Worm (Caenorhabditis elegans): ENCODE results near the gene ZK105.11.
A peak's percentile ranks its signal among the peaks of the same experiment; 100 is the strongest.

DNA sequence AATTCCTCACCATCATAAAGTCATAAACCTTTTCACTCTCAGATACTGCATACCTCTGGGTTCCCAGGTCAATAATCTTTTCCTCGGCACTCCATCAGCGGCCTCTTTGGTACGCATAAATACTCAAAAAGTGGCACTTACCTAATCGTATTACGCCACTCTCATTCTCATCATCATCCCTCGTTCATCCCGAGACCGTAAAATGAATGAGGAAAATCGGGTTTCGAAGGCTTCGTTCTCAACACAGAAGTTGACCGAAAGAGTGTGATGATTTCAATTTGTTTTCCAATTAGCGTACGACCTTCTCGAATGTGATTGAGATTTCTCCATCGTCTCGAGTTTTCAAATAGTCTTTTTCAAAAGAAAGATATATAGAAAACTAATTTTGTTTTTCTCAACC, 31.5 kb upstream of the ZK105.11 start:
- TF ChIP-seq ceh-28 (tag; optimal IDR thresholded peaks at IDR 0.05) (no peak), pqm-1 (tag; optimal IDR thresholded peaks at IDR 0.05) (no peak), fos-1 (tag; optimal IDR thresholded peaks at IDR 0.05) (no peak), egl-27 (tag; optimal IDR thresholded peaks at IDR 0.05) (no peak), tra-1 (GFP tag; IDR thresholded peaks at IDR 0.05) (no peak), lin-39 (tag; optimal IDR thresholded peaks at IDR 0.05) (no peak), mdl-1 (tag; optimal IDR thresholded peaks at IDR 0.05) (no peak), nhr-102 (tag; optimal IDR thresholded peaks at IDR 0.05) (no peak), nhr-25 (tag; optimal IDR thresholded peaks at IDR 0.05; ENCODE audit: borderline replicate concordance, insufficient read depth) (peak; percentile 13), unc-39 (tag; optimal IDR thresholded peaks at IDR 0.05) (no peak), lin-38 (GFP tag; IDR thresholded peaks at IDR 0.05) (no peak), dpl-1 (GFP tag; optimal IDR thresholded peaks at IDR 0.05) (no peak)
